Fruit fly (Drosophila melanogaster): ENCODE data around the gene CG11771.

The CG11771 gene

DNA sequence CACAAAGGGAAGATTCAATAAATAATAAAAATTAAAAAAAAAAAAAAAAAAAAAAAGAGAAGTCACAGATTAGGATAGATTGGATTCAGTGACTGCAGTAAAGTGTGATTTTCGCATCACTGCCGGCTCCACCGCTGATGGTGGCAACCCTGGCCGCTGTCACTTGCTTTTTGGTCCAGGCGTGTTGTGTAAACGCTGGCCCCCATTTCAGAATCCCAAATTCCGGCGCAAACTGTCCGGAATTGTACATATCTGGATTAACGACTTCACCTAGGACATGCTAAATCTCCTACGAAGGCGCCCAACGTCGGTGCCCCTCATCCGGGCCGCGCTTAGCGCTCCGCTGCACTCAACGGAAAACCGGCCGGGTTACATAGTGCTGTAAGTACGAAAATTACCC, at the start of gene CG11771:
Gene CG11771, plus strand, starts transcription at position 155 of the 400 bp plus-strand sequence.
- TF ChIP-seq psq (optimal IDR thresholded peaks at IDR 0.05): no peak
- TF ChIP-seq CG8478 (optimal IDR thresholded peaks at IDR 0.05): no peak
- TF ChIP-seq EcR (GFP tag; optimal IDR thresholded peaks at IDR 0.05): no peak
- no peak for TF ChIP-seq pan (optimal IDR thresholded peaks at IDR 0.05)
- no peak for TF ChIP-seq usp (GFP tag; optimal IDR thresholded peaks at IDR 0.05)

DNA sequence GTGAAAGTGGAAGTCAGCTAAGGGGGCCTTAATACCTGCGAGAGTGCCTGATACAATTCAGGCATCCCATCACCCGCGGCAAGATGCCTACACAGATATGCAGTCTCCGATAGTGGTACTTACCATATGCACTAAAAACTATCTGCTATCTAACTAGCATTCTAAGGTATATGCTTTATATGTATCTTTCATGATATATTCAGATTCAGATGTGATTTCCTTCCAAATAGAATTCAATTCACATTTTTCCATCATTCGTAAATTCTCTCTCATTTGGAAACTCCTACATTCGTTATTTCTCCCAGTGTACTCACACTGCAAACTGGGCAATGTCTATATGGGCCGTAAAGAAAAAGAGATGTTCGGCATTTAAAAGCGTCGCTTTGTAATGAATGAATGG, 45.3 kb upstream of the CG11771 start:
- no peak for TF ChIP-seq EcR (GFP tag; optimal IDR thresholded peaks at IDR 0.05)
- TF ChIP-seq CG8478 (optimal IDR thresholded peaks at IDR 0.05): no peak
- no peak for TF ChIP-seq pan (optimal IDR thresholded peaks at IDR 0.05)
- TF ChIP-seq Dll (optimal IDR thresholded peaks at IDR 0.05): no peak

DNA sequence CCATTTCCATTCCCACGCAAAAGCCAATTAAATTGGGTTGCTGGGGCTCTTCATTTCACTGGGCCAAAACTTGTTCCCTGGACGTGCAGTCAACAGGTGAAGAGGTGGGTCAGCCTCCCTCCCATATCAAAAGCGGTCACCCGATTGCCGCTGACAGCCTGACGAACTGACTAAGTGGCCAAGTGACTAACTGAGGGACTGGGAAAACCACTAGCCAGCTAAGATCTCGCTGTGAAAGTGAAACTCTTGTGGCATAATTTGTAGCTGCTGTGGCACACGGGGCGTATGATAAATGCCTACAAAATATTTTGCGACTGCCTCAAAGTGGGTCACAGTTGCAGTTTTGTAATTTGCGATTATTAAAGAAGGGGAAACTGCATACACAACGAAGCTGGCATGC, 43.4 kb upstream of the CG11771 start:
- TF ChIP-seq EcR (GFP tag; optimal IDR thresholded peaks at IDR 0.05) (no peak), CG8478 (optimal IDR thresholded peaks at IDR 0.05) (no peak), psq (optimal IDR thresholded peaks at IDR 0.05) (no peak), Dll (optimal IDR thresholded peaks at IDR 0.05) (no peak)

DNA sequence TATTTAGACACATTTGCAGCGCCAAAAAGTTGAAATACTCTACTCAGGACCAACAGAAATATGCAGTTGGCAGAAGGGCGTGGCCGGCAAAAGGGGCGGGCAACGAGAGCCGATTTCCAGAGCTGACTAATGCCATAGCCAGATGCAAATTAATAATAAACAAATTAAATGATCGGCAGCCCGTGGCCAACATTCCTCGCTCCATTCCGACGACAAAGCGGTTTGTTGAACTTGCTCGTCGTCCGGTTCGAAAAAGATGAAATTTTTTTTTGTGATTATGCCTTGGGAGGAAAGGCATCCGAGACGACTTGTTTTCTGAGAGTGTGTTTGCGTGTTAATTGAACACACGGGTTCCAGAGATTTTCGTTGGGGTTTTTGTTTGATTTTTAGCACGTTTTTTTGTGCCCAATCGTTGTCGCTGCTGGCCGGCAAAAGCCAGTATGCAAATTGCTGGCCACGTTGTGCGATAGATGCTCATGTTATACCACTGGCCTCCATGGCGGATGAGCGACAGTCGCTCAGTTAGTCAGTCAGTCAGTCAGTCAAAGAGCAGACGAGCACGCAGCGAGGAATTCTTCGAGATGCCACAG, 42.4 kb upstream of the CG11771 start:
- TF ChIP-seq EcR (GFP tag; optimal IDR thresholded peaks at IDR 0.05) (no peak), CG8478 (optimal IDR thresholded peaks at IDR 0.05) (no peak), pan (optimal IDR thresholded peaks at IDR 0.05) (no peak), usp (GFP tag; optimal IDR thresholded peaks at IDR 0.05) (no peak), Dll (optimal IDR thresholded peaks at IDR 0.05) (no peak), psq (optimal IDR thresholded peaks at IDR 0.05) (no peak)

DNA sequence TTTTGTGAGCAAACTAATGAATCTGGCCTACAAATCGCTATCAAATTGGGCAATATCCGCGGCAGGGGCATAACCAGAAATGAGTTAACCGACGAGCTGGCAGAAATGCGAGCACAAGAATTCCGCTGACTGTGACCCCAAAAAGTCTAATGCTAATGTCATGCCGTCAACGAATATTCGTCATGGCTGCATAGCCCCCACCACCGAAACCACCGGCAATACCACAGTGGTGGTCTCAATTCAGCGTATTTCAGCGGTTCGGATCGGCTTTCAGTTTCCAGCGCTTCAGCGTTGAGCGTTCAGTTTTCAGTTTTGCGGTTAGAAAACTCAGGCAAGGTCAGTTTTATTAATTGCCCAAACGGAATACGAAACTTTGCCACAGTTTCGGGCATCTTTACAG, 41.6 kb upstream of the CG11771 start:
- TF ChIP-seq CG8478 (optimal IDR thresholded peaks at IDR 0.05) (no peak), EcR (GFP tag; optimal IDR thresholded peaks at IDR 0.05) (no peak), pan (optimal IDR thresholded peaks at IDR 0.05) (no peak), usp (GFP tag; optimal IDR thresholded peaks at IDR 0.05) (no peak), Dll (optimal IDR thresholded peaks at IDR 0.05) (no peak), psq (optimal IDR thresholded peaks at IDR 0.05) (no peak)

DNA sequence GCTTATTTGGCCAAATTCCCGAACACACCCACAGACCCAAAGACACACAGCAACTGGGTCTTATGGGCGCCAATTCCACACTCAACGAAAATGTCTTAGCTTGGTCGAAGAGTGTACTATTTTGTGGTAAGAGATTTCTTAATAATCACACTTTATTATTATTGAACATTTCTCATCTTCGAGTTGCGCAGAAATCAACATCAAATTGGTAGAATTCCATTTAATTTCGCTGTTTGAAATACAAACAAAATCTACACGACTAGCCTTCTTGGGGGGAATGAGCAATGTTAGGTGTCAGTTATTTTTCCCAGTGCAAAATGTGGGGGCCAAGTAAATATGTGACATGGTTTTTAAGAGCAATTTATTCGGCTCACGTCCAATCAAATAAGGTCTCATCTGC, 40.9 kb upstream of the CG11771 start:
- TF ChIP-seq usp (GFP tag; optimal IDR thresholded peaks at IDR 0.05) (no peak), pan (optimal IDR thresholded peaks at IDR 0.05) (no peak), CG8478 (optimal IDR thresholded peaks at IDR 0.05) (no peak), psq (optimal IDR thresholded peaks at IDR 0.05) (no peak), EcR (GFP tag; optimal IDR thresholded peaks at IDR 0.05) (no peak)

DNA sequence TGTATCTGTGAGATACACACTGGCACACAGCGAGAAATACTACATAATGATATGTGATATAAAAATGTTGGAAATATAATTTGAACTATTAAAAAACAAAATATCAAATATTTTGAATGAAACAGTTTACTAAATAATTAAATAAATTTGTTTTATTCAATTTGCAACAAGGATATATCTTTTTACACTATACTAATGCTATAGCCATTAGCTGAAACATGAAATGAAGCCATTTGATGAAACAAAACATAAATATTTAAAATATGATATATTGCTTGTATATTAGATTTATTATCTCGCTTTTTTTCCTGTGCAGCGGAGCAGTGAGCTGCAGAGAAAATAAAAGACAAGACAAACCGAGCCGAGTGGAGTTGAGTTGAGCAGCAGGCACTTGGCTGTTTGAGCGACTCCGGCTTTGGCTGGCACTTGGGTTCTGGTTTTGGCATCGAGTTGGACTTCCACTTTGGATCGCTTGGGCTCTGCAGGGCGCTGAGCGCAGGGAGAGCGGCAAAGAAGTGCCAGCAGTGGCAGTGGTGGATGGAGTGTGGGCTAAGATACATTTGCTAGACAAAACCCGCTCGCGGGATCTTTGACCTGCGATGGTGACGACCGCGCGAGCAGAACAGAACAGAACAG, 38.4 kb upstream of the CG11771 start:
- TF ChIP-seq EcR (GFP tag; optimal IDR thresholded peaks at IDR 0.05) (peak in 1 of 2 experiments; percentile 86), pan (optimal IDR thresholded peaks at IDR 0.05) (no peak), CG8478 (optimal IDR thresholded peaks at IDR 0.05) (no peak), usp (GFP tag; optimal IDR thresholded peaks at IDR 0.05) (no peak), psq (optimal IDR thresholded peaks at IDR 0.05) (no peak), Dll (optimal IDR thresholded peaks at IDR 0.05) (no peak)

DNA sequence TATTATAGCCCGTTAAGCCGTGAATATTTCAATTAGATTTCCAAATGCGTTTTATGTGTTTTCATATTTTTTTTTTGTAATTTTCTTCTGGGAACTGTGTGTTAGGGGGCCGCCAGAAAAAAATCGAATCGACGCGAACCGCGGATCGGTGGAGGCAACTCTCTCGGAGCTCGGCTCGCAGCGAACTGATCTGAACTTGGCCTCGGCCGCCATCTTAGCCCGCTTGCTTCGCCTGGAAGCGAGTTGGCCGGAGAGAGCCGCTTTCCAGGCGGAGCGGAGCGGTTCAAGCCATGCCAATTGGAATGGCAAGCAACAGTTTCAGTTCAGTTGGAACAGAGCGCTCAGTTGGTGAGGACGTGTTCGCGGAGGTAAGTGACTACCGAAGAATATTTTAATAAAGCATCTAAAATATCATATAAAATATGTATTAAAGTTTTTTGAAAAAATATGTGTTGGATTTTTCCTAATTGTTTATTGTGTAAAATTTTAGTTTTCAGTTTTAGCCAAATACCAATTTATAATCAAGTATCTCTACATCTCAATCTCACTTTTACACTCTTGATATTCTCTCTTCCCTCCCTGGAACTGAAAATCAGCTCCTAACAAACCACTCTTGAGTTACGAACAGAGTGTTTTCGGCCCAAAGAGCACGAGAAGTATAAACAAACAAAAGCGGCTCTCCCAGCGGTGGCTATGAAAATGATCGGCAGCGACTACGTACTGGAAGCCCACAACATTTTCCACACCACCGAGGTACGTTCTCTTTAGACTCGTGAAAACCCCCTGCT, 37.2 kb upstream of the CG11771 start, which contains the start of the genes CG31121 and CG11069:
Gene CG31121, minus strand, starts transcription at position 187 of the 788 bp plus-strand sequence.
Gene CG11069, plus strand, starts transcription at position 324 of the 788 bp plus-strand sequence.
- no peak for TF ChIP-seq CG8478 (optimal IDR thresholded peaks at IDR 0.05)
- no peak for TF ChIP-seq pan (optimal IDR thresholded peaks at IDR 0.05)

DNA sequence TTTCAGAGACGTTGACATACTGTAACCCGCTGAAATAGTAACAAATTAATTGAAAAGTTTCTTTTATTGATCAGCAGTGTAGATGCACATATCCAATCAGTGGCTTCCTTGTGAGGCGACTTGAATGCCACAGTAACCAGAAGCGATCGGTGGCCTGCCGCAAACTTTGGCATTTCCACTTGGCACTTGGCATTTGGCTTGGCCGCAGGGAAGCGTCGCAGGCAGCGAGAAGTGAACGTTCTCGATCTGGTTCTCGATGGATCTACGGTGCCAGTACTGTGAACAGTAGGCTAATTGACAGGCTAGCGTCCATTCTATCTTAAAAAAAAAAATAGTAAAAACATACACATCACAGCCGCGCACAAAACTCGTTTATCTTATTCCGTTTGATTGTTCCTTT, 31.0 kb upstream of the CG11771 start, which contains the start of gene CG10845:
Gene CG10845, plus strand, starts transcription at position 301 of the 400 bp plus-strand sequence.
- no peak for TF ChIP-seq EcR (GFP tag; optimal IDR thresholded peaks at IDR 0.05)
- TF ChIP-seq Dll (optimal IDR thresholded peaks at IDR 0.05): no peak
- TF ChIP-seq psq (optimal IDR thresholded peaks at IDR 0.05): no peak
- TF ChIP-seq usp (GFP tag; optimal IDR thresholded peaks at IDR 0.05): no peak
- TF ChIP-seq pan (optimal IDR thresholded peaks at IDR 0.05): no peak
- TF ChIP-seq CG8478 (optimal IDR thresholded peaks at IDR 0.05): no peak

DNA sequence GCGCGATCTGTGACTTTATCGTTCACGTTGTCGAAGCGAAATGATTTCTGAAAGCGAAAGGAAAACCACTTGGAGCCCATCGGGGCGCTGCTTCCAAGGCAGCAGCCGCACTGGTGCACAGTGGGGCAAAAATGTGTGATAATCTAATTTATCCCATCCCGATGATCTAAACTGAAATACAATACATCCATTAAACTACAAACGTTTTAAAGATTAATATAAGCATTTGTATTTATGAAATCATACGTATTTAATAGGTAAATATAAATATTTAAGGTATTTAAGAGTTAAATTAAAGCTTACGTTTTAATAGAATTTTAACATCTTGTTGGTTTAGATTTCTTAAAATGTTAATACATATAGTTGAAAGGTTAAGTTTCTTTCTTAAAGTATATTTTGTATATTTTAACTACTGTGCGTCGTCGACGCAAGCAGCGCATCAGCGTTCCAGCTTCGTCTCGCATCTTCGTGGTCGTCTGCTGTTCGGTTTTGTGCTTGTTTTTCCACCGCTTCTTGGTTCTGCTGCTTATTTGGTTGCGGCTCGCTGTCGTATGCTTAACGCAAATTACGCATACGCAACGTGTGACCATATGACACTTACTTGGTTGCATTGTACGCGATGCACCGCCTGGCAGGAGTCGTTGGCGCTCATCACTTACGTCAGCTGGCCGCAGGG, 25.7 kb upstream of the CG11771 start, which contains the start of gene CG13643:
Gene CG13643, minus strand, starts transcription at position 46 of the 676 bp plus-strand sequence.
- TF ChIP-seq Dll (optimal IDR thresholded peaks at IDR 0.05): no peak
- TF ChIP-seq psq (optimal IDR thresholded peaks at IDR 0.05): no peak
- no peak for TF ChIP-seq usp (GFP tag; optimal IDR thresholded peaks at IDR 0.05)
- TF ChIP-seq EcR (GFP tag; optimal IDR thresholded peaks at IDR 0.05): no peak
- TF ChIP-seq pan (optimal IDR thresholded peaks at IDR 0.05): no peak
- TF ChIP-seq CG8478 (optimal IDR thresholded peaks at IDR 0.05): no peak

DNA sequence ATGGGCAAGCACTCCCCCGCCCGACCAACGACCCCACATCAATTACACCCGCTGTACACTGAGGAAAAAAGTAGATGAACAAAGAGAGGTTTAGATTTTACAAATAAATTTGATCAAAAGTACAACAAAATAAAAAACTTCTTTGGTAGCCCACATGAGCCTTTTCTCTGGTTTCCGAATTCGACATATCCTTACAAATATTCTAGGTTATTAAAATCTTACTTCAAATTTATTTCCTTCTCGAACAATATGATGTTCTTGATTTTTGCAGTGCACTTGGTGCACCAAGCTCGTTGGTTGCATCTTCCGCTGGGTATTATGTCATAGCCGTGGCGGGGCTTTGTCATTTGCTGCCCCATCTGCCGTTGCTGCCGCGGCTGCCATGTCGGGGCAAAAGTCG, 25.2 kb upstream of the CG11771 start:
- no peak for TF ChIP-seq Dll (optimal IDR thresholded peaks at IDR 0.05)
- no peak for TF ChIP-seq EcR (GFP tag; optimal IDR thresholded peaks at IDR 0.05)
- no peak for TF ChIP-seq CG8478 (optimal IDR thresholded peaks at IDR 0.05)
- TF ChIP-seq psq (optimal IDR thresholded peaks at IDR 0.05): no peak
- TF ChIP-seq pan (optimal IDR thresholded peaks at IDR 0.05): no peak
- TF ChIP-seq usp (GFP tag; optimal IDR thresholded peaks at IDR 0.05): no peak

DNA sequence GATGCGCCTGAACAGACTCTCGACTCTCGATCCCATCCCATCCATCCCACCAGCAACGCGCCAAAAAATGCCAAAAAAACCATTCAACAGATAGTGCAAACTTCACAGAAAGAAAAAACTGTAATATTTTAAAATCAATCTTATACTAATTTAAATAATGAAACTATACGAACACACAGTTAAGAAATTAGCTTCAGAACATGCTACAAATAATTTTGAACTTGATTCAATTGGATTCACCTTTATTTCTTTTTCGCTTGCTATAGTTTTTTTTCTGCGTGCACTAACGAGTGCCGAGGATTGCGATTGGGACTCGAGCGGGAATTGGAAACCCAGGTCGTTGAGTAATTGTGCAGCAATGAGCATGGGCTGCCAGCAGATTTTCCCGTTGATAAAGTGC, 23.8 kb upstream of the CG11771 start:
- TF ChIP-seq psq (optimal IDR thresholded peaks at IDR 0.05): no peak
- no peak for TF ChIP-seq Dll (optimal IDR thresholded peaks at IDR 0.05)
- TF ChIP-seq CG8478 (optimal IDR thresholded peaks at IDR 0.05): no peak
- no peak for TF ChIP-seq usp (GFP tag; optimal IDR thresholded peaks at IDR 0.05)
- TF ChIP-seq pan (optimal IDR thresholded peaks at IDR 0.05): no peak
- TF ChIP-seq EcR (GFP tag; optimal IDR thresholded peaks at IDR 0.05): no peak

All from whole organism.